Worm (Caenorhabditis elegans): ENCODE data around the gene T24E12.11.

- TF ChIP-seq nhr-25 (tag; optimal IDR thresholded peaks at IDR 0.05): no peak
- no peak for TF ChIP-seq elt-3 (tag; optimal IDR thresholded peaks at IDR 0.05)
- no peak for TF ChIP-seq nhr-28 (tag; optimal IDR thresholded peaks at IDR 0.05)
- TF ChIP-seq fkh-10 (GFP tag; optimal IDR thresholded peaks at IDR 0.05): no peak
- no peak for TF ChIP-seq ama-1 (optimal IDR thresholded peaks at IDR 0.05)
- no peak for TF ChIP-seq nhr-237 (tag; optimal IDR thresholded peaks at IDR 0.05)
- no peak for TF ChIP-seq skn-1 (tag; optimal IDR thresholded peaks at IDR 0.05)
- TF ChIP-seq daf-12 (tag; optimal IDR thresholded peaks at IDR 0.05): no peak
- TF ChIP-seq unc-62 (GFP tag; optimal IDR thresholded peaks at IDR 0.05): no peak
- no peak for TF ChIP-seq snpc-4 (tag; optimal IDR thresholded peaks at IDR 0.05)
- TF ChIP-seq ztf-11 (tag; optimal IDR thresholded peaks at IDR 0.05): no peak
- no peak for TF ChIP-seq nhr-77 (tag; optimal IDR thresholded peaks at IDR 0.05)
These were observed 29.3 kb upstream of the T24E12.11 start for ce11 chrII:3808643-3809042.

All from whole organism, L3 larva.